Fruit fly (Drosophila melanogaster) whole organism, adult: ENCODE data around the gene Etfb.

ENCODE experiments used
- CG11617 ChIP-seq: fragments of 200-800 bp; sonication (Bioruptor generic); optimal IDR thresholded peaks from 2 replicates; lab custom pipeline; 2017; ENCODE audit warnings: mild to moderate bottlenecking, missing biosample characterization, missing genetic modification reagents, missing genetic modification characterization
- CG12768 ChIP-seq: fragments of 200-800 bp; sonication (Bioruptor generic); optimal IDR thresholded peaks from 2 replicates; lab custom pipeline; 2017; ENCODE audit warnings: missing biosample characterization, missing genetic modification characterization, mild to moderate bottlenecking, moderate library complexity, missing genetic modification reagents
- CG14711 ChIP-seq: fragments of 200-800 bp; sonication (Bioruptor generic); optimal IDR thresholded peaks from 2 replicates; lab custom pipeline; 2018; ENCODE audit warnings: missing biosample characterization, mild to moderate bottlenecking, missing genetic modification characterization, moderate library complexity
- CG1620 ChIP-seq: fragments of 200-800 bp; sonication (Bioruptor generic); optimal IDR thresholded peaks from 2 replicates; lab custom pipeline; 2016; ENCODE audit warnings: missing biosample characterization, missing genetic modification characterization
- CG33017 ChIP-seq: fragments of 200-800 bp; sonication (Bioruptor generic); optimal IDR thresholded peaks from 2 replicates; lab custom pipeline; 2018; ENCODE audit warnings: missing biosample characterization, mild to moderate bottlenecking, missing genetic modification characterization, moderate library complexity
- CG5204 ChIP-seq: fragments of 200-800 bp; sonication (Bioruptor generic); optimal IDR thresholded peaks from 2 replicates; lab custom pipeline; 2016; ENCODE audit warnings: missing biosample characterization, missing genetic modification characterization
- CG7045 ChIP-seq: fragments of 200-800 bp; sonication (Bioruptor generic); optimal IDR thresholded peaks from 2 replicates; lab custom pipeline; 2017; ENCODE audit warnings: missing biosample characterization, mild to moderate bottlenecking, missing genetic modification characterization
- CG7101 ChIP-seq: fragments of 200-800 bp; sonication (Bioruptor generic); optimal IDR thresholded peaks from 2 replicates; lab custom pipeline; 2018; ENCODE audit warnings: missing biosample characterization, mild to moderate bottlenecking, missing genetic modification characterization, moderate library complexity
- Clk ChIP-seq: fragments of 200-800 bp; sonication (Bioruptor generic); optimal IDR thresholded peaks from 2 replicates; lab custom pipeline; 2017; ENCODE audit warnings: missing biosample characterization, missing genetic modification characterization
- Crg-1 ChIP-seq: fragments of 200-800 bp; sonication (Bioruptor generic); optimal IDR thresholded peaks from 2 replicates; lab custom pipeline; 2016; ENCODE audit warnings: missing biosample characterization, missing genetic modification characterization
- Hr96 ChIP-seq: fragments of 200-800 bp; sonication (Bioruptor generic); optimal IDR thresholded peaks from 2 replicates; lab custom pipeline; 2016; ENCODE audit warnings: missing biosample characterization, missing genetic modification characterization
- Mnt ChIP-seq: fragments of 200-800 bp; sonication (Bioruptor generic); optimal IDR thresholded peaks from 2 replicates; lab custom pipeline; 2016; ENCODE audit warnings: missing biosample characterization, mild to moderate bottlenecking, missing genetic modification characterization
- bab1 ChIP-seq: fragments of 200-800 bp; sonication (Bioruptor generic); optimal IDR thresholded peaks from 3 replicates; lab custom pipeline; 2019; ENCODE audit warnings: missing biosample characterization, mild to moderate bottlenecking, missing genetic modification characterization, moderate library complexity
- cic ChIP-seq: fragments of 200-800 bp; sonication (Bioruptor generic); optimal IDR thresholded peaks from 2 replicates; lab custom pipeline; 2017; ENCODE audit warnings: missing biosample characterization, mild to moderate bottlenecking, missing genetic modification characterization, moderate library complexity
- cnc ChIP-seq, 2 experiments: fragments of >200 bp; optimal IDR thresholded peaks; 2 replicates each; lab custom pipeline; 2017
- kay ChIP-seq: fragments of 200-800 bp; sonication (Bioruptor generic); peaks from one replicate; lab custom pipeline; 2016; ENCODE audit warnings: missing biosample characterization, missing genetic modification characterization, borderline replicate concordance
- ovo ChIP-seq: fragments of 200-800 bp; sonication (Bioruptor generic); optimal IDR thresholded peaks from 2 replicates; lab custom pipeline; 2016; ENCODE audit warnings: missing biosample characterization, missing genetic modification characterization
- pad ChIP-seq: fragments of 200-800 bp; sonication (Bioruptor generic); optimal IDR thresholded peaks from 3 replicates; lab custom pipeline; 2017; ENCODE audit warnings: missing biosample characterization, missing genetic modification characterization, mild to moderate bottlenecking, moderate library complexity, missing genetic modification reagents
- tj ChIP-seq: fragments of 200-800 bp; sonication (Bioruptor generic); optimal IDR thresholded peaks from 3 replicates; lab custom pipeline; 2017; ENCODE audit warnings: missing biosample characterization, mild to moderate bottlenecking, missing genetic modification characterization, moderate library complexity
- toe ChIP-seq: fragments of 200-800 bp; sonication (Bioruptor generic); optimal IDR thresholded peaks from 2 replicates; lab custom pipeline; 2016; ENCODE audit warnings: missing biosample characterization, missing genetic modification characterization

Gene Etfb

DNA sequence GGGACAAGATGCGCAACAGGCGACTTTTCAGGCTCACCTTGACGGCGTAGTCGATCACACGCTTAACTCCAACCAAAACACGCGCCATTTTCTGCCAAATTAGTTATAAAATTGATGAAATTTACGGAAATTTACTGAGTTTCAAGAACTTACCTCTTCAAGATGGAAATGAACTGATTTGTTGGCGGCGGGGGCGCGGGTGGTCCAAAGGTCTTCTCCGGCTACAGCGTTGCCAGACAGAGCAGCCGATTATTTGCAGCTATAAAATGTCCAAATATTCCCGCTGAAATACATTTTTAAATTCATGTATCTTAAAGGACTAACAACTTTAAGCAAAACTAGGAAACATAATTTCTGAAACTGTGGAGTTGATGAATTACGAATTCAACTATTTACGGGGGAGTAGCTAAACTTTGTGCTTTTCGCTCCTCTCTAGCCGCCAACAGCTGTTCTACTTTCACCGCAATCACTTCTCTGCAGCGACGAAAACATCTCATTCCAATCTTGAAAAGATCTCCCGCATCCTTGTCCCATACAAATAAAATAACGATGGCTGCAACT is at the start of gene Etfb, which contains the start of gene CG7789:
TSS of gene Etfb (minus strand) at position 193 of the 561 bp plus-strand sequence.
TSS of gene CG7789 (plus strand) at position 444 of the 561 bp plus-strand sequence.
- TF ChIP-seq cnc (optimal IDR thresholded peaks at IDR 0.05; lab: Kevin White, UChicago) (no peak), CG7045 (GFP tag; lab: Kevin White, UChicago) (peak; percentile 90), kay (GFP tag; lab: Kevin White, UChicago) (no peak), CG14711 (tag; lab: Kevin White, UChicago) (peak; percentile 53), CG33017 (tag; lab: Kevin White, UChicago) (peak; percentile 80), ovo (GFP tag; lab: Kevin White, UChicago) (peak; percentile 89), CG12768 (GFP tag; lab: Kevin White, UChicago) (peak; percentile 98), CG1620 (GFP tag; lab: Kevin White, UChicago) (peak; percentile 92), tj (GFP tag; lab: Kevin White, UChicago) (peak; percentile 88), cic (GFP tag; lab: Kevin White, UChicago) (peak; percentile 72), Mnt (peak; percentile 89), pad (GFP tag; lab: Kevin White, UChicago) (peak; percentile 53), CG5204 (no peak), bab1 (peak; percentile 86), Hr96 (GFP tag; lab: Kevin White, UChicago) (peak; percentile 97), CG11617 (GFP tag; lab: Kevin White, UChicago) (peak; percentile 95), CG7101 (peak; percentile 88), toe (GFP tag; lab: Kevin White, UChicago) (peak; percentile 99), Crg-1 (GFP tag; lab: Kevin White, UChicago) (peak; percentile 91), Clk (GFP tag; lab: Kevin White, UChicago) (peak; percentile 91)

DNA sequence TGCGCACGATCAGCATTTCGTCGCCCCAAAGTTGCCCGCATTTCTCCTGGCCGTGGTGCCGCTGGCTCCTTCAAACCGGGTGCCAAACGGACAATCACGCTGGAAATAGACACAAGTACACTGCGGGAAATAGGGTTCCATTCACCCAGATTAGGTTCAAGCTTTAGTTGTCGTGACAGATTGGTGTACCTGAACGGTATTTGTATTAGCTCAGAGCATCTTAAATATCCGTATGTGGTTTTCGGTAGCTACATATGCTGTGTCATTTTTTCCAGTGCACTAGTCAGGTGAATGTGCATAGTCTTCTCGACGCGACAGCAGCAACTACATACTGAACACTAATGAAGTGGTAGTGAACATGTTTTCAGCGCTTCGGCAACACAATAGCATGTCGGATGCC is 44.4 kb upstream of the Etfb start:
- no peak for TF ChIP-seq toe (GFP tag; lab: Kevin White, UChicago)
- no peak for TF ChIP-seq cnc (optimal IDR thresholded peaks at IDR 0.05; lab: Kevin White, UChicago)
- no peak for TF ChIP-seq Hr96 (GFP tag; lab: Kevin White, UChicago)
- TF ChIP-seq Mnt, result no peak
- TF ChIP-seq pad (GFP tag; lab: Kevin White, UChicago), result no peak
- TF ChIP-seq CG11617 (GFP tag; lab: Kevin White, UChicago), result no peak
- no peak for TF ChIP-seq CG1620 (GFP tag; lab: Kevin White, UChicago)
- TF ChIP-seq CG33017 (tag; lab: Kevin White, UChicago), result no peak
- no peak for TF ChIP-seq kay (GFP tag; lab: Kevin White, UChicago)
- no peak for TF ChIP-seq tj (GFP tag; lab: Kevin White, UChicago)
- TF ChIP-seq Clk (GFP tag; lab: Kevin White, UChicago), result no peak
- TF ChIP-seq CG12768 (GFP tag; lab: Kevin White, UChicago), result no peak
- no peak for TF ChIP-seq bab1

DNA sequence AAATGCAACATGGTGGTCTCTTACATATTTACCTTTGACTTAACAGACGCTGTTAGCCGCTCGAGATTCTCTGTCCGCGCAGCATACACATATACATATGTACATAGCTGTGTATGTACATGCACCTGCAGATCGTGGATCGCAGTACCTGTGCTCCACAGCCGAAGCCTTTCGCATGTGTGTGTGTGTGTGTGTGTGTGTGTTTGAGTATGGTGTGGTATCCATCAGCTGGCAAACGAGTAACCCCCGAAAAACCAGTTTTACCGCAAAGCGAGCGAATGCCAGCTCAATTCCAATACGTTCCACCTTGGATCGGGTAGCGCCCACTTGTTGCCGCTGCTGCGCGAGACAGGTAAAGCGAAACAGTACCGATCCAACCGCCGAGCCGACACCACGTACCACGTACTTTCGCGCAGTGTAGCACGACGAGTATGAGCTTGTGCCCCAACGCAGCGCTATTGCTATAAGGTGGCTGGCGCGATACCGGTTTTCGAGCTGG is 38.6 kb upstream of the Etfb start, which contains the start of gene Cad99C:
TSS of gene Cad99C (plus strand) at position 365 of the 499 bp plus-strand sequence.
- no peak for TF ChIP-seq CG12768 (GFP tag; lab: Kevin White, UChicago)
- no peak for TF ChIP-seq toe (GFP tag; lab: Kevin White, UChicago)
- TF ChIP-seq tj (GFP tag; lab: Kevin White, UChicago), result peak; percentile 46
- no peak for TF ChIP-seq cnc (optimal IDR thresholded peaks at IDR 0.05; lab: Kevin White, UChicago)
- no peak for TF ChIP-seq CG33017 (tag; lab: Kevin White, UChicago)
- peak; percentile 5 for TF ChIP-seq ovo (GFP tag; lab: Kevin White, UChicago)
- TF ChIP-seq kay (GFP tag; lab: Kevin White, UChicago), result no peak
- no peak for TF ChIP-seq CG1620 (GFP tag; lab: Kevin White, UChicago)
- no peak for TF ChIP-seq bab1
- no peak for TF ChIP-seq CG7045 (GFP tag; lab: Kevin White, UChicago)

DNA sequence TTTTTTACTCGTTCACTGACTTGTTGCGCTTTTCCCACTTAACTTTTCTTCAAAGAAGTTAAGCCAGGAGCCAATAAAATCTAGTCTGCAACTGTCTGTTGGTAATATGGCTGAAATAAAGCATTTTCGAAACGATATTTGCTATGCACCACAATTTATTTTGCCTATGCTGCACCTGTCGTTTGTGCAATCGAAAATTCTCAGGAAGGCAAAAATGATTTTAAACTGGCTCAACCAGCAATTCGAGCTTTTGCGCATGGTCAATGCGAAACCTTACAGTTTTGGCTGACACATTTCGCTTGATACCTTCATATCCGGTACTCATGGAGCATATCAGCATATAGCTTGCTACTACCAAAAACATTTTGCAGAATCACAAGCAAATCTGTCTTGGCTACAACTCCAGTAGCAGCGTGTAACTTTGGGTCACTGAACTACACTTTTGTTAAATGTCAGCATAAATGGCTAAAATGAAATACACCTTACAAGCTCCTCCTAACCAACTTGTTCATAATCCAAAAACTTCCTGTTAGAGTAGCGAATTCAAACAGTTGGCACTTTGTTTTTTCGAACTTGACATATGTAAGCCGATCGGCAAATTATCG is 37.1 kb upstream of the Etfb start:
- TF ChIP-seq CG14711 (tag; lab: Kevin White, UChicago) (no peak), kay (GFP tag; lab: Kevin White, UChicago) (no peak), Clk (GFP tag; lab: Kevin White, UChicago) (no peak), bab1 (peak; percentile 56), tj (GFP tag; lab: Kevin White, UChicago) (peak; percentile 95), CG5204 (no peak), ovo (GFP tag; lab: Kevin White, UChicago) (no peak), cic (GFP tag; lab: Kevin White, UChicago) (no peak), Mnt (no peak)

DNA sequence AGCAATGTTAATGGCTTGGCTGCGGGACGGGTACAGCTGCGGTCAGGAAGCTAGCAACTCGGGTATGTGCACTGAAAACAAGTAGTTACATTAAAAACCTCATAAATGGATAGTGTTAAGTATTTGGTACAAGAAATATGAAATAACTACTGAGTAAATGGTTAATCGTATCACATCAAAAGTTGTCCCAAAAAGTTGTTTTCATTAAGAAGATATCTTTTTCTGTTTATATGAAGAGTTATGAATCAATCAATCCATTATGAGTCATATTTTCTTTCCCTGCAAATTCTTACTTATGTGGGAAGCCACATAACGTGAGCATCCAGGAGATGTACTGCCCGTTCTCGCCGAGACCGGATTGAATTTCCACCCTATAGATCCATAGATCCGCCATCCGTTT is 36.0 kb upstream of the Etfb start:
- TF ChIP-seq CG11617 (GFP tag; lab: Kevin White, UChicago) (no peak), toe (GFP tag; lab: Kevin White, UChicago) (no peak), CG14711 (tag; lab: Kevin White, UChicago) (no peak), Hr96 (GFP tag; lab: Kevin White, UChicago) (no peak), tj (GFP tag; lab: Kevin White, UChicago) (no peak), CG7045 (GFP tag; lab: Kevin White, UChicago) (no peak), Mnt (no peak), Clk (GFP tag; lab: Kevin White, UChicago) (no peak), Crg-1 (GFP tag; lab: Kevin White, UChicago) (no peak), cnc (optimal IDR thresholded peaks at IDR 0.05; lab: Kevin White, UChicago) (no peak), bab1 (no peak), cic (GFP tag; lab: Kevin White, UChicago) (no peak), ovo (GFP tag; lab: Kevin White, UChicago) (no peak), kay (GFP tag; lab: Kevin White, UChicago) (no peak)
